Worm (Caenorhabditis elegans): ENCODE measurements around the gene prdx-3.

DNA sequence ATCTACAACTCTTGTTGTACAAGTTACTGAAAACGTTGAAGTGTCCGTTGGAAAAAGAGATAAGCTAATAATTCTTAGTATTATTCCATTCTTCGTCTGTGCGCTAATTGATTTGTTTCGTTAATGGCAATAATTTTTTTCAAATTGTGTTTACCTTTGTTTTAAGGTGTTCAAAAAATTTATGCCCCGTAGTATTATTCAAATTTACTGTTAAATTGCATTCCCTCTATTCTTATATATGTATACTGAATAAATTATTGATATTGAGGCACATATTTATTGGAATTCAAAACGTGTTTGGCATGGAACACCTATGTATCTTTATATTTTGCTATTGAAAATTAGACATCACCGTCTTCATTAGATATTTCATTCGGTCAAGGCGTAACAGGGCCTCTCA lies 32.4 kb upstream of the prdx-3 start, which contains the start of gene pals-26:
- TF ChIP-seq tra-4 (tag; optimal IDR thresholded peaks at IDR 0.05) (no peak), ama-1 (optimal IDR thresholded peaks at IDR 0.05) (no peak), pes-1 (GFP tag; IDR thresholded peaks at IDR 0.05) (no peak), ceh-13 (GFP tag; optimal IDR thresholded peaks at IDR 0.05) (no peak), B0310.2 (tag; optimal IDR thresholded peaks at IDR 0.05) (no peak)

Measured in whole organism, early embryonic.